Worm (Caenorhabditis elegans) whole organism, late embryonic: Measurements from ENCODE around the gene Y82E9BL.12.

ENCODE experiments used
- dve-1 ChIP-seq: sonication (generic microtip); optimal IDR thresholded peaks from 2 replicates; lab custom pipeline; 2017; ENCODE audit warnings: antibody characterized with exemption, mild to moderate bottlenecking, missing genetic modification characterization, missing compliant biosample characterization
- fkh-6 ChIP-seq: sonication (generic microtip); optimal IDR thresholded peaks from 2 replicates; lab custom pipeline; 2016; ENCODE audit warnings: missing genetic modification characterization, missing compliant biosample characterization
- unc-42 ChIP-seq: sonication (generic microtip); optimal IDR thresholded peaks from 2 replicates; lab custom pipeline; 2016; ENCODE audit warnings: missing genotype, missing genetic modification characterization, missing compliant biosample characterization

DNA sequence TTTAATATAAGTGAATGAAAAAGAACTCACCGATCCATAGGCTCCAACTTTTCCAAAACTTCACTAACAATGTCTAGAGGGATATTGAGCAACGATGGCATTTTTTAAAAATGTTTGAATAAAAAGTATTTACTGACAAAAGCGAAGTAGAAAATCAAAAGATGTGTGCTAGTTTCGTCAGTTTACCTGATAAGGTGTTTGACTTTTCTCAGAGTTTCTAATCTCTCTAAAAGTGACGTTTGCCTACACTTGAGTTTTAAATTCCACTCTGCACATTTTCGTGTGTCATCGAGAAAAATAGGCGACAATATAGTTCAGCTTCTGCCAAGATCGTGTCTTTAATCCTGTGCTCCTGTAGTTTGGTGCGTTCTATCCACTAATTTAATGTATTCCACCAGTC lies 12.6 kb downstream of the Y82E9BL.12 start, which contains the start of gene fbxa-15:
- TF ChIP-seq fkh-6, result no peak
- TF ChIP-seq unc-42, result no peak
- no peak for TF ChIP-seq dve-1 (tag; lab: Kevin White, UChicago)
